Fruit fly (Drosophila melanogaster): Measurements from ENCODE around the gene CG31789.

Gene CG31789

dm6 chr2L:18604986-18605385, 742 bp upstream of the CG31789 start, which contains the start of gene CG10413 (continued):
- TF ChIP-seq cwo (GFP tag; optimal IDR thresholded peaks at IDR 0.05): peak; percentile 96
- TF ChIP-seq CG8944 (GFP tag; optimal IDR thresholded peaks at IDR 0.05): peak; percentile 98
- peak; percentile 94 for TF ChIP-seq slou (GFP tag; optimal IDR thresholded peaks at IDR 0.05)
- TF ChIP-seq mirr (GFP tag; optimal IDR thresholded peaks at IDR 0.05): peak; percentile 98
- no peak for TF ChIP-seq CG2129 (GFP tag; IDR thresholded peaks at IDR 0.05; ENCODE audit: partially characterized antibody)
- peak; percentile 99 for TF ChIP-seq CG15269 (tag; optimal IDR thresholded peaks at IDR 0.05)
- peak; percentile 98 for TF ChIP-seq CG11456 (GFP tag; IDR thresholded peaks at IDR 0.05)
- TF ChIP-seq CG13287 (GFP tag; IDR thresholded peaks at IDR 0.05; ENCODE audit: partially characterized antibody): peak; percentile 69; the same call in 1 of the 2 replicates
- peak; percentile 96 for TF ChIP-seq CG5245 (GFP tag; optimal IDR thresholded peaks at IDR 0.05)
- TF ChIP-seq Xrp1 (GFP tag; IDR thresholded peaks at IDR 0.05): peak; percentile 98
- peak; percentile 99 for TF ChIP-seq CG2678 (tag; optimal IDR thresholded peaks at IDR 0.05)
- peak; percentile 99 for TF ChIP-seq CG10543 (GFP tag; optimal IDR thresholded peaks at IDR 0.05)
- TF ChIP-seq chn (GFP tag; optimal IDR thresholded peaks at IDR 0.05): peak; percentile 99
- TF ChIP-seq crc (GFP tag; optimal IDR thresholded peaks at IDR 0.05): peak; percentile 97
- TF ChIP-seq Dll (GFP tag; IDR thresholded peaks at IDR 0.05; ENCODE audit: partially characterized antibody): peak; percentile 56; the same call in 3 of the 4 replicates
- TF ChIP-seq TFAM (GFP tag; optimal IDR thresholded peaks at IDR 0.05): peak; percentile 84
- TF ChIP-seq otp (GFP tag; IDR thresholded peaks at IDR 0.05): peak; percentile 96
- peak; percentile 95 for TF ChIP-seq dm (GFP tag; optimal IDR thresholded peaks at IDR 0.05)
- TF ChIP-seq CG1024 (GFP tag; IDR thresholded peaks at IDR 0.05): peak; percentile 88
- TF ChIP-seq NK7.1 (GFP tag; optimal IDR thresholded peaks at IDR 0.05): peak; percentile 94
- TF ChIP-seq crp (GFP tag; optimal IDR thresholded peaks at IDR 0.05): peak; percentile 43 to 79
- peak; percentile 98; the same call in 2 of the 3 replicates for TF ChIP-seq CG34422 (GFP tag; IDR thresholded peaks at IDR 0.05)
- TF ChIP-seq CG3726 (GFP tag; IDR thresholded peaks at IDR 0.05): peak; percentile 93
- TF ChIP-seq ro (GFP tag; IDR thresholded peaks at IDR 0.05): peak; percentile 89
- peak; percentile 95 for TF ChIP-seq CG15011 (GFP tag; optimal IDR thresholded peaks at IDR 0.05)
- TF ChIP-seq h (optimal IDR thresholded peaks at IDR 0.05): no peak
- peak; percentile 97 for TF ChIP-seq Taf1 (GFP tag; IDR thresholded peaks at IDR 0.05)
- peak; percentile 99 for TF ChIP-seq gem (tag; optimal IDR thresholded peaks at IDR 0.05)
- peak; percentile 97 for TF ChIP-seq esg (GFP tag; conservative IDR thresholded peaks at IDR 0.05)
- TF ChIP-seq CG8281 (tag; optimal IDR thresholded peaks at IDR 0.05): peak; percentile 93
- peak; percentile 98 for TF ChIP-seq CG4328 (GFP tag; optimal IDR thresholded peaks at IDR 0.05)
- peak; percentile 97 for TF ChIP-seq dmrt99B (tag; optimal IDR thresholded peaks at IDR 0.05)
- TF ChIP-seq peb (GFP tag; IDR thresholded peaks at IDR 0.05): peak; percentile 95
- peak; percentile 87 for TF ChIP-seq CG3163 (GFP tag; optimal IDR thresholded peaks at IDR 0.05)
- TF ChIP-seq Six4 (GFP tag; optimal IDR thresholded peaks at IDR 0.05): peak; percentile 95
- peak; percentile 67 for TF ChIP-seq crol (GFP tag; IDR thresholded peaks at IDR 0.05)
- TF ChIP-seq shn (GFP tag; optimal IDR thresholded peaks at IDR 0.05): peak; percentile 98
- peak; percentile 98 for TF ChIP-seq al (GFP tag; IDR thresholded peaks at IDR 0.05)
- TF ChIP-seq Hey (tag; optimal IDR thresholded peaks at IDR 0.05): peak; percentile 92
- TF ChIP-seq bowl (GFP tag; IDR thresholded peaks at IDR 0.05): peak; percentile 87
- peak; percentile 98 for TF ChIP-seq CG17829 (tag; optimal IDR thresholded peaks at IDR 0.05)
- TF ChIP-seq Mrtf (GFP tag; IDR thresholded peaks at IDR 0.05): peak; percentile 98
- TF ChIP-seq caup (GFP tag; optimal IDR thresholded peaks at IDR 0.05; ENCODE audit: severe bottlenecking): peak; percentile 97
- peak; percentile 97 for TF ChIP-seq tin (GFP tag; optimal IDR thresholded peaks at IDR 0.05)
- TF ChIP-seq chinmo (GFP tag; IDR thresholded peaks at IDR 0.05; ENCODE audit: partially characterized antibody): 0 out of 4 replicates have a peak, but pooled peaks have one; percentile 15
- peak; percentile 97 for TF ChIP-seq en (GFP tag; optimal IDR thresholded peaks at IDR 0.05)
- peak; percentile 98 for TF ChIP-seq CG3281 (GFP tag; optimal IDR thresholded peaks at IDR 0.05)
- peak; percentile 98 for TF ChIP-seq MBD-R2 (GFP tag; IDR thresholded peaks at IDR 0.05)
- peak; percentile 87 for TF ChIP-seq sima (GFP tag; optimal IDR thresholded peaks at IDR 0.05)
- peak; percentile 94 for TF ChIP-seq CG7357 (GFP tag; IDR thresholded peaks at IDR 0.05)
- peak; percentile 98 for TF ChIP-seq maf-S (GFP tag; optimal IDR thresholded peaks at IDR 0.05)
